Worm (Caenorhabditis elegans): ENCODE measurements around the gene R74.7.

- TF ChIP-seq him-1 (tag; optimal IDR thresholded peaks at IDR 0.05), result no peak
- no peak for TF ChIP-seq W03F9.2 (tag; optimal IDR thresholded peaks at IDR 0.05)
- TF ChIP-seq dao-5 (tag; optimal IDR thresholded peaks at IDR 0.05), result no peak
Observed at ce11 chrIII:4210661-4211060, 6.4 kb downstream of the R74.7 start.
